Worm (Caenorhabditis elegans) whole organism, L1 larva: Measurements from ENCODE around the gene C34E10.10.

ENCODE experiments used
- C04F5.9 ChIP-seq: sonication (generic microtip); optimal IDR thresholded peaks from 2 replicates; lab custom pipeline; 2016; ENCODE audit warnings: missing genetic modification characterization, missing compliant biosample characterization
- C16A3.4 ChIP-seq: fragments of 150-350 bp; optimal IDR thresholded peaks from 2 replicates; lab custom pipeline; 2014; ENCODE audit warnings: missing biosample characterization, missing genetic modification characterization
- Y116A8C.19 ChIP-seq: sonication (generic microtip); optimal IDR thresholded peaks from 2 replicates; lab custom pipeline; 2016; ENCODE audit warnings: missing compliant biosample characterization, missing genetic modification characterization, borderline replicate concordance
- aha-1 ChIP-seq: fragments of 150-350 bp; optimal IDR thresholded peaks from 2 replicates; lab custom pipeline; 2014; ENCODE audit warnings: missing biosample characterization, missing genetic modification characterization
- ama-1 ChIP-seq: fragments of 150-350 bp; optimal IDR thresholded peaks from 2 replicates; lab custom pipeline; 2014
- ceh-63 ChIP-seq: fragments of 200-800 bp; sonication (Bioruptor generic); optimal IDR thresholded peaks from 2 replicates; lab custom pipeline; 2018; ENCODE audit warnings: mild to moderate bottlenecking, missing genetic modification characterization, missing compliant biosample characterization
- ceh-82 ChIP-seq, 3 experiments: fragments of 150-350 bp in 1 of 3; sonication (generic microtip) in 2 of 3; optimal IDR thresholded peaks; 2 replicates each; lab custom pipeline; 2014 to 2017; ENCODE audit warnings: missing biosample characterization in 3 of 3, missing genetic modification characterization in 3 of 3
- ceh-88 ChIP-seq: fragments of 200-800 bp; sonication (Bioruptor generic); IDR thresholded peaks from 2 replicates; pipeline ENCODE4 v1.3.6; 2022; ENCODE audit warnings: missing genetic modification characterization, missing compliant biosample characterization
- ceh-90 ChIP-seq: sonication (generic microtip); optimal IDR thresholded peaks from 2 replicates; lab custom pipeline; 2016; ENCODE audit warnings: missing genetic modification characterization, missing compliant biosample characterization
- ces-1 ChIP-seq: fragments of 150-350 bp; optimal IDR thresholded peaks from 2 replicates; lab custom pipeline; 2014; ENCODE audit warnings: missing biosample characterization, missing genetic modification reagents, missing genetic modification characterization
- dpl-1 ChIP-seq, 3 experiments: fragments of 150-350 bp in 2 of 3; sonication (generic microtip) in 1 of 3; optimal IDR thresholded peaks; 2 replicates each; lab custom pipeline; 2014 to 2017; ENCODE audit warnings: missing biosample characterization in 3 of 3, missing genetic modification characterization in 3 of 3, missing genetic modification reagents in 3 of 3
- dsc-1 ChIP-seq: sonication (generic microtip); optimal IDR thresholded peaks from 2 replicates; lab custom pipeline; 2016; ENCODE audit warnings: mild to moderate bottlenecking, missing genetic modification characterization, missing compliant biosample characterization
- efl-1 ChIP-seq, 4 experiments: fragments of 150-350 bp; optimal IDR thresholded peaks in 3 of 4; peaks in 1 of 4; 1 replicate in 1 of 4; 2 replicates in 3 of 4; lab custom pipeline; 2014; ENCODE audit warnings: missing biosample characterization in 2 of 4, missing genetic modification characterization in 2 of 4, missing genetic modification reagents in 2 of 4
- efl-3 ChIP-seq: fragments of 200-800 bp; sonication (Bioruptor generic); optimal IDR thresholded peaks from 2 replicates; lab custom pipeline; 2018; ENCODE audit warnings: mild to moderate bottlenecking, missing genetic modification characterization, missing compliant biosample characterization
- egl-13 ChIP-seq: sonication (generic microtip); optimal IDR thresholded peaks from 2 replicates; lab custom pipeline; 2016; ENCODE audit warnings: missing genotype, missing genetic modification reagents, missing genetic modification characterization, missing compliant biosample characterization
- egl-27 ChIP-seq, 2 experiments: fragments of 150-350 bp in 1 of 2; sonication (generic microtip); optimal IDR thresholded peaks; 3 replicates each; lab custom pipeline; 2017 to 2018; ENCODE audit warnings: missing biosample characterization in 2 of 2, missing genetic modification characterization in 2 of 2, missing genetic modification reagents in 2 of 2
- elt-3 ChIP-seq, 6 experiments: fragments of 150-350 bp in 1 of 6; sonication (generic microtip); optimal IDR thresholded peaks; 2 replicates each; lab custom pipeline; 2017 to 2018; ENCODE audit warnings: missing biosample characterization in 6 of 6, missing genetic modification characterization in 6 of 6, inconsistent platforms in 1 of 6
- ets-5 ChIP-seq: fragments of 200-800 bp; sonication (Bioruptor generic); IDR thresholded peaks from 2 replicates; pipeline ENCODE4 v1.3.6; 2022; ENCODE audit warnings: missing genetic modification characterization, missing compliant biosample characterization
- fkh-10 ChIP-seq: sonication (generic microtip); optimal IDR thresholded peaks from 2 replicates; lab custom pipeline; 2017; ENCODE audit warnings: missing biosample characterization, missing genetic modification reagents, missing genetic modification characterization
- fkh-4 ChIP-seq: sonication (generic microtip); optimal IDR thresholded peaks from 2 replicates; lab custom pipeline; 2016; ENCODE audit warnings: missing compliant biosample characterization, missing genetic modification characterization, borderline replicate concordance
- grh-1 ChIP-seq: fragments of 200-800 bp; sonication (Bioruptor generic); IDR thresholded peaks from 2 replicates; pipeline ENCODE4 v1.3.6; 2022; ENCODE audit warnings: missing genetic modification reagents, missing genetic modification characterization, missing compliant biosample characterization
- hpl-2 ChIP-seq: fragments of 150-350 bp; optimal IDR thresholded peaks from 2 replicates; lab custom pipeline; 2014; ENCODE audit warnings: missing biosample characterization, missing genetic modification reagents, missing genetic modification characterization
- irx-1 ChIP-seq: sonication (generic microtip); optimal IDR thresholded peaks from 2 replicates; lab custom pipeline; 2016; ENCODE audit warnings: missing genetic modification characterization, missing compliant biosample characterization
- isw-1 ChIP-seq: fragments of 200-800 bp; sonication (Bioruptor generic); IDR thresholded peaks from 2 replicates; pipeline ENCODE4 v1.3.6; 2022; ENCODE audit warnings: missing genetic modification characterization, missing compliant biosample characterization
- lin-13 ChIP-seq: fragments of 150-350 bp; optimal IDR thresholded peaks from 2 replicates; lab custom pipeline; 2014; ENCODE audit warnings: missing biosample characterization, missing genetic modification reagents, missing genetic modification characterization
- lin-14 ChIP-seq: fragments of 200-800 bp; sonication (Bioruptor generic); optimal IDR thresholded peaks from 2 replicates; lab custom pipeline; 2018; ENCODE audit warnings: mild to moderate bottlenecking, missing genetic modification characterization, moderate library complexity, missing compliant biosample characterization
- mab-9 ChIP-seq: fragments of 200-800 bp; sonication (Bioruptor generic); IDR thresholded peaks from 2 replicates; pipeline ENCODE4 v1.3.6; 2022; ENCODE audit warnings: missing genetic modification reagents, missing genetic modification characterization, missing compliant biosample characterization
- mdl-1 ChIP-seq, 2 experiments: fragments of 150-350 bp; optimal IDR thresholded peaks; 2 replicates each; lab custom pipeline; 2014 to 2017; ENCODE audit warnings: missing biosample characterization in 2 of 2, missing genetic modification characterization in 2 of 2, inconsistent platforms in 1 of 2
- mef-2 ChIP-seq: fragments of 150-350 bp; optimal IDR thresholded peaks from 2 replicates; lab custom pipeline; 2014; ENCODE audit warnings: missing biosample characterization, missing genetic modification characterization
- mep-1 ChIP-seq: fragments of 150-350 bp; optimal IDR thresholded peaks from 2 replicates; lab custom pipeline; 2014; ENCODE audit warnings: missing biosample characterization, missing genetic modification characterization
- nhr-12 ChIP-seq: sonication (generic microtip); optimal IDR thresholded peaks from 2 replicates; lab custom pipeline; 2017; ENCODE audit warnings: missing biosample characterization, missing genetic modification characterization
- nhr-20 ChIP-seq: sonication (generic microtip); optimal IDR thresholded peaks from 2 replicates; lab custom pipeline; 2016; ENCODE audit warnings: mild to moderate bottlenecking, missing genetic modification characterization, missing compliant biosample characterization
- nhr-237 ChIP-seq: fragments of 150-350 bp; optimal IDR thresholded peaks from 2 replicates; lab custom pipeline; 2014; ENCODE audit warnings: missing biosample characterization, missing genetic modification characterization
- nhr-28 ChIP-seq: fragments of 150-350 bp; optimal IDR thresholded peaks from 2 replicates; lab custom pipeline; 2014; ENCODE audit warnings: missing biosample characterization, missing genetic modification characterization
- nhr-47 ChIP-seq: sonication (generic microtip); optimal IDR thresholded peaks from 2 replicates; lab custom pipeline; 2016; ENCODE audit warnings: mild to moderate bottlenecking, missing genetic modification characterization, moderate library complexity, missing compliant biosample characterization
- nhr-71 ChIP-seq: sonication (generic microtip); optimal IDR thresholded peaks from 2 replicates; lab custom pipeline; 2016; ENCODE audit warnings: mild to moderate bottlenecking, missing genetic modification characterization, moderate library complexity, missing compliant biosample characterization
- nhr-85 ChIP-seq: sonication (generic microtip); peaks from one replicate; lab custom pipeline; 2016; ENCODE audit warnings: missing genetic modification characterization, inconsistent platforms, missing compliant biosample characterization
- nhr-90 ChIP-seq: sonication (generic microtip); optimal IDR thresholded peaks from 2 replicates; lab custom pipeline; 2016; ENCODE audit warnings: mild to moderate bottlenecking, missing genetic modification characterization, missing compliant biosample characterization; ENCODE audit not compliant: poor library complexity
- rnt-1 ChIP-seq: sonication (generic microtip); optimal IDR thresholded peaks from 2 replicates; lab custom pipeline; 2016; ENCODE audit warnings: mild to moderate bottlenecking, missing genetic modification characterization, moderate library complexity, missing compliant biosample characterization
- snpc-4 ChIP-seq: fragments of 150-350 bp; optimal IDR thresholded peaks from 2 replicates; lab custom pipeline; 2014; ENCODE audit warnings: missing biosample characterization, missing genetic modification characterization
- snu-23 ChIP-seq: sonication (generic microtip); optimal IDR thresholded peaks from 2 replicates; lab custom pipeline; 2016; ENCODE audit warnings: missing genetic modification characterization, missing compliant biosample characterization
- sox-4 ChIP-seq: sonication (generic microtip); optimal IDR thresholded peaks from 2 replicates; lab custom pipeline; 2016; ENCODE audit warnings: missing genetic modification characterization, missing compliant biosample characterization
- sup-37 ChIP-seq: fragments of 200-800 bp; sonication (Bioruptor generic); optimal IDR thresholded peaks from 2 replicates; lab custom pipeline; 2018; ENCODE audit warnings: mild to moderate bottlenecking, missing genetic modification characterization, missing compliant biosample characterization
- tbx-2 ChIP-seq: sonication (generic microtip); optimal IDR thresholded peaks from 2 replicates; lab custom pipeline; 2016; ENCODE audit warnings: missing genetic modification characterization, missing compliant biosample characterization
- tlp-1 ChIP-seq: fragments of 150-350 bp; optimal IDR thresholded peaks from 2 replicates; lab custom pipeline; 2014; ENCODE audit warnings: missing biosample characterization, missing genetic modification characterization
- unc-86 ChIP-seq: sonication (generic microtip); optimal IDR thresholded peaks from 2 replicates; lab custom pipeline; 2016; ENCODE audit warnings: missing genetic modification characterization, missing compliant biosample characterization
- zag-1 ChIP-seq: fragments of 150-350 bp; optimal IDR thresholded peaks from 2 replicates; lab custom pipeline; 2014; ENCODE audit warnings: missing biosample characterization, missing genetic modification characterization
- ztf-11 ChIP-seq, 2 experiments: sonication (generic microtip); optimal IDR thresholded peaks; 2 replicates each; lab custom pipeline; 2016 to 2017; ENCODE audit warnings: missing genetic modification characterization in 2 of 2, missing biosample characterization in 1 of 2, missing compliant biosample characterization in 1 of 2
- ztf-4 ChIP-seq: fragments of 150-350 bp; optimal IDR thresholded peaks from 2 replicates; lab custom pipeline; 2014; ENCODE audit warnings: missing biosample characterization, missing genetic modification characterization

The C34E10.10 gene

ce11 chrIII:5227831-5228467 is at the start of gene C34E10.10, which contains the start of the genes C34E10.12 and atp-2 (continued):
- no peak for TF ChIP-seq fkh-4 (tag; lab: Kevin White, UChicago)
- peak; percentile 93 for TF ChIP-seq nhr-85
- TF ChIP-seq C04F5.9 (tag; lab: Kevin White, UChicago): peak; percentile 61
- peak; percentile 48 for TF ChIP-seq sox-4 (tag; lab: Kevin White, UChicago)
- no peak for TF ChIP-seq ceh-63
- TF ChIP-seq sup-37 (GFP tag; lab: Kevin White, UChicago): no peak
- TF ChIP-seq efl-1 (optimal IDR thresholded peaks at IDR 0.05; lab: Kevin White, UChicago): peak; percentile 86 to 88
- peak; percentile 79 to 97 for TF ChIP-seq efl-1 (GFP tag; optimal IDR thresholded peaks at IDR 0.05 in 1 of 2; lab: Kevin White, UChicago)
- no peak for TF ChIP-seq ztf-4 (tag; lab: Kevin White, UChicago)
- peak; percentile 64 for TF ChIP-seq irx-1
- TF ChIP-seq ztf-11 (tag; optimal IDR thresholded peaks at IDR 0.05; lab: Kevin White, UChicago): peak in 1 of 2 experiments; percentile 52
- TF ChIP-seq rnt-1: peak; percentile 90
- TF ChIP-seq ceh-82 (tag; optimal IDR thresholded peaks at IDR 0.05; lab: Kevin White, UChicago): peak; percentile 70 to 95 (median 73)
- no peak for TF ChIP-seq egl-27 (tag; optimal IDR thresholded peaks at IDR 0.05; lab: Kevin White, UChicago)
- no peak for TF ChIP-seq Y116A8C.19 (tag; lab: Kevin White, UChicago)
- peak; percentile 52; the same call in 1 of the 2 replicates for TF ChIP-seq grh-1 (GFP tag; lab: Robert Waterston, UW)
- TF ChIP-seq hpl-2 (GFP tag; lab: Kevin White, UChicago): peak; percentile 81
- no peak for TF ChIP-seq ets-5 (GFP tag; lab: Robert Waterston, UW)
- peak; percentile 89 for TF ChIP-seq nhr-47 (tag; lab: Kevin White, UChicago)
- peak; percentile 79 for TF ChIP-seq tbx-2
- TF ChIP-seq ceh-90 (tag; lab: Kevin White, UChicago): peak; percentile 31
- TF ChIP-seq zag-1: no peak
- TF ChIP-seq mab-9: peak; percentile 38; the same call in 1 of the 2 replicates
- TF ChIP-seq mdl-1 (tag; optimal IDR thresholded peaks at IDR 0.05; lab: Kevin White, UChicago): peak in 1 of 2 experiments; percentile 66
- TF ChIP-seq C16A3.4 (tag; lab: Kevin White, UChicago): peak; percentile 97
- TF ChIP-seq fkh-10: peak; percentile 60
- TF ChIP-seq ces-1 (GFP tag; lab: Kevin White, UChicago): no peak
- TF ChIP-seq aha-1 (tag; lab: Kevin White, UChicago): peak; percentile 59
- peak; percentile 46 for TF ChIP-seq snpc-4 (tag; lab: Kevin White, UChicago)
- TF ChIP-seq nhr-20 (tag; lab: Kevin White, UChicago): peak; percentile 94
- peak; percentile 76 for TF ChIP-seq mef-2
- TF ChIP-seq nhr-71: peak; percentile 93
- peak in 3 of 6 experiments; percentile 44 to 89 (median 77) for TF ChIP-seq elt-3 (tag; optimal IDR thresholded peaks at IDR 0.05; lab: Kevin White, UChicago)
- TF ChIP-seq, all 84 proteins: peak for 57

- no peak for TF ChIP-seq mef-2
- TF ChIP-seq nhr-90 (tag; lab: Kevin White, UChicago): no peak
- no peak for TF ChIP-seq nhr-12
- TF ChIP-seq egl-13 (tag; lab: Kevin White, UChicago): no peak
- no peak for TF ChIP-seq tlp-1 (tag; lab: Kevin White, UChicago)
- TF ChIP-seq nhr-237 (tag; lab: Kevin White, UChicago): no peak
- TF ChIP-seq dsc-1 (tag; lab: Kevin White, UChicago): peak; percentile 63
- TF ChIP-seq dpl-1 (GFP tag; optimal IDR thresholded peaks at IDR 0.05; lab: Kevin White, UChicago): peak; percentile 54 to 71 (median 58)
- TF ChIP-seq lin-14 (GFP tag; lab: Kevin White, UChicago): peak; percentile 65
- TF ChIP-seq ceh-82 (tag; optimal IDR thresholded peaks at IDR 0.05; lab: Kevin White, UChicago): peak in 1 of 3 experiments; percentile 12
- no peak for TF ChIP-seq nhr-28
- peak; percentile 48 for TF ChIP-seq lin-13 (GFP tag; lab: Kevin White, UChicago)
- TF ChIP-seq Y116A8C.19 (tag; lab: Kevin White, UChicago): no peak
- no peak for TF ChIP-seq ama-1 (lab: Kevin White, UChicago)
- TF ChIP-seq snu-23: peak; percentile 68
- TF ChIP-seq isw-1 (GFP tag; lab: Robert Waterston, UW): peak; percentile 18; the same call in 1 of the 2 replicates
- peak; percentile 82 for TF ChIP-seq mep-1 (tag; lab: Kevin White, UChicago)
- TF ChIP-seq elt-3 (tag; optimal IDR thresholded peaks at IDR 0.05; lab: Kevin White, UChicago): peak in 1 of 6 experiments; percentile 20
- TF ChIP-seq egl-27 (tag; optimal IDR thresholded peaks at IDR 0.05; lab: Kevin White, UChicago): no peak
- no peak for TF ChIP-seq hpl-2 (GFP tag; lab: Kevin White, UChicago)
- TF ChIP-seq ceh-88 (GFP tag; lab: Robert Waterston, UW): no peak
- TF ChIP-seq efl-3 (GFP tag; lab: Kevin White, UChicago): no peak
- TF ChIP-seq unc-86: no peak
- no peak for TF ChIP-seq fkh-4 (tag; lab: Kevin White, UChicago)
- TF ChIP-seq ztf-11 (tag; optimal IDR thresholded peaks at IDR 0.05; lab: Kevin White, UChicago): no peak
Observed at ce11 chrIII:5274715-5275355, 47.2 kb upstream of the C34E10.10 start, which contains the start of the genes daf-41 and toc-1. Gene daf-41 (minus strand): TSS chrIII:5274765. Gene toc-1 (plus strand): TSS chrIII:5275251.
